Fruit fly (Drosophila melanogaster) whole organism, embryonic: ENCODE results near the gene HBS1.

Experiments
- Awh ChIP-seq: fragments of 200-800 bp; sonication (Bioruptor generic); IDR thresholded peaks from 2 replicates; pipeline ENCODE4, ENCODE4 v1.3.6; 2022; ENCODE audit warnings: missing biosample characterization, missing genetic modification characterization
- BEAF-32 ChIP-seq: fragments of 200-800 bp; sonication (Bioruptor generic); optimal IDR thresholded peaks from 3 replicates; lab custom pipeline; 2017; ENCODE audit warnings: missing biosample characterization, missing genetic modification characterization, mild to moderate bottlenecking, moderate library complexity, missing genetic modification reagents
- BtbVII ChIP-seq: fragments of 200-800 bp; sonication (Bioruptor generic); optimal IDR thresholded peaks from 3 replicates; lab custom pipeline; 2017; ENCODE audit warnings: missing biosample characterization, mild to moderate bottlenecking, missing genetic modification characterization
- CG10209 ChIP-seq: fragments of 200-800 bp; sonication (Bioruptor generic); optimal IDR thresholded peaks from 3 replicates; lab custom pipeline; 2017; ENCODE audit warnings: missing biosample characterization, mild to moderate bottlenecking, missing genetic modification characterization, missing genetic modification reagents
- CG10267 ChIP-seq: fragments of 200-800 bp; sonication (Bioruptor generic); optimal IDR thresholded peaks from 2 replicates; lab custom pipeline; 2018; ENCODE audit warnings: missing biosample characterization, mild to moderate bottlenecking, missing genetic modification characterization, moderate library complexity
- CG10565 ChIP-seq: fragments of 200-800 bp; sonication (Bioruptor generic); optimal IDR thresholded peaks from 3 replicates; lab custom pipeline; 2016; ENCODE audit warnings: missing biosample characterization, mild to moderate bottlenecking, missing genetic modification characterization
- CG13775 ChIP-seq: fragments of 200-800 bp; sonication (Bioruptor generic); optimal IDR thresholded peaks from 3 replicates; lab custom pipeline; 2017; ENCODE audit warnings: missing biosample characterization, mild to moderate bottlenecking, missing genetic modification characterization
- CG14667 ChIP-seq: fragments of 200-800 bp; sonication (Bioruptor generic); IDR thresholded peaks from 2 replicates; pipeline ENCODE4 v1.3.6; 2022; ENCODE audit warnings: missing biosample characterization, missing genetic modification characterization
- CG14860 ChIP-seq: fragments of 200-800 bp; sonication (Bioruptor generic); IDR thresholded peaks from 3 replicates; pipeline ENCODE4 v1.3.6; 2022; ENCODE audit warnings: missing biosample characterization, missing genetic modification characterization; ENCODE audit not compliant: partially characterized antibody
- CG1603 ChIP-seq: fragments of 200-800 bp; sonication (Bioruptor generic); optimal IDR thresholded peaks from 2 replicates; lab custom pipeline; 2019; ENCODE audit warnings: missing biosample characterization, mild to moderate bottlenecking, missing genetic modification characterization, moderate library complexity
- CG17359 ChIP-seq: fragments of 200-800 bp; sonication (Bioruptor generic); optimal IDR thresholded peaks from 3 replicates; lab custom pipeline; 2018; ENCODE audit warnings: missing biosample characterization, mild to moderate bottlenecking, missing genetic modification characterization, moderate library complexity
- CG18599 ChIP-seq: fragments of 200-800 bp; sonication (Bioruptor generic); optimal IDR thresholded peaks from 3 replicates; lab custom pipeline; 2017; ENCODE audit warnings: missing biosample characterization, missing genetic modification characterization, mild to moderate bottlenecking, moderate library complexity, missing genetic modification reagents
- CG2678 ChIP-seq: fragments of 200-800 bp; sonication (Bioruptor generic); optimal IDR thresholded peaks from 3 replicates; lab custom pipeline; 2019; ENCODE audit warnings: missing biosample characterization, mild to moderate bottlenecking, missing genetic modification characterization, moderate library complexity
- CG31224 ChIP-seq: fragments of 200-800 bp; sonication (Bioruptor generic); IDR thresholded peaks from 2 replicates; pipeline ENCODE4 v1.3.6; 2022; ENCODE audit warnings: missing biosample characterization, missing genetic modification characterization
- CG33213 ChIP-seq: fragments of 200-800 bp; sonication (Bioruptor generic); optimal IDR thresholded peaks from 3 replicates; lab custom pipeline; 2016; ENCODE audit warnings: missing biosample characterization, missing genetic modification characterization
- CG6254 ChIP-seq: fragments of 200-800 bp; sonication (Bioruptor generic); optimal IDR thresholded peaks from 3 replicates; lab custom pipeline; 2017; ENCODE audit warnings: mild to moderate bottlenecking, missing biosample characterization, missing genetic modification reagents, missing genetic modification characterization
- CG6854 ChIP-seq: fragments of 200-800 bp; sonication (Bioruptor generic); optimal IDR thresholded peaks from 3 replicates; lab custom pipeline; 2017; ENCODE audit warnings: missing biosample characterization, mild to moderate bottlenecking, missing genetic modification characterization
- CG7556 ChIP-seq: fragments of 200-800 bp; sonication (Bioruptor generic); optimal IDR thresholded peaks from 2 replicates; lab custom pipeline; 2017; ENCODE audit warnings: missing biosample characterization, mild to moderate bottlenecking, missing genetic modification characterization
- CG7745 ChIP-seq: fragments of 200-800 bp; sonication (Bioruptor generic); optimal IDR thresholded peaks from 2 replicates; lab custom pipeline; 2018; ENCODE audit warnings: missing biosample characterization, mild to moderate bottlenecking, missing genetic modification characterization, moderate library complexity
- CG7786 ChIP-seq: fragments of 200-800 bp; sonication (Bioruptor generic); optimal IDR thresholded peaks from 2 replicates; lab custom pipeline; 2016; ENCODE audit warnings: missing biosample characterization, missing genetic modification characterization
- CG8089 ChIP-seq: fragments of 200-800 bp; sonication (Bioruptor generic); optimal IDR thresholded peaks from 3 replicates; lab custom pipeline; 2016; ENCODE audit warnings: missing biosample characterization, missing genetic modification characterization
- CG8924 ChIP-seq: fragments of 200-800 bp; optimal IDR thresholded peaks from 3 replicates; lab custom pipeline; 2019; ENCODE audit warnings: missing biosample characterization, mild to moderate bottlenecking, missing genetic modification characterization, moderate library complexity
- Dad ChIP-seq: fragments of 200-800 bp; sonication (Bioruptor generic); optimal IDR thresholded peaks from 3 replicates; lab custom pipeline; 2016; ENCODE audit warnings: missing biosample characterization, missing genetic modification characterization
- Dll ChIP-seq: fragments of 200-800 bp; sonication (Bioruptor generic); IDR thresholded peaks from 4 replicates; pipeline ENCODE4 v1.3.6; 2022; ENCODE audit warnings: missing biosample characterization, missing genetic modification characterization; ENCODE audit not compliant: partially characterized antibody
- Fer3 ChIP-seq: fragments of 200-800 bp; sonication (Bioruptor generic); optimal IDR thresholded peaks from 2 replicates; lab custom pipeline; 2018; ENCODE audit warnings: missing biosample characterization, mild to moderate bottlenecking, missing genetic modification characterization, moderate library complexity
- HLH4C ChIP-seq: fragments of 200-800 bp; sonication (Bioruptor generic); IDR thresholded peaks from 3 replicates; pipeline ENCODE4 v1.3.6; 2022; ENCODE audit warnings: missing biosample characterization, missing genetic modification characterization; ENCODE audit not compliant: partially characterized antibody
- MBD-R2 ChIP-seq: fragments of 200-800 bp; sonication (Bioruptor generic); IDR thresholded peaks from 2 replicates; pipeline ENCODE4 v1.3.6; 2022; ENCODE audit warnings: missing biosample characterization, missing genetic modification characterization
- Meics ChIP-seq: fragments of 200-800 bp; sonication (Bioruptor generic); optimal IDR thresholded peaks from 2 replicates; lab custom pipeline; 2017; ENCODE audit warnings: missing biosample characterization, mild to moderate bottlenecking, missing genetic modification characterization
- Myb ChIP-seq: fragments of 200-800 bp; sonication (Bioruptor generic); optimal IDR thresholded peaks from 2 replicates; lab custom pipeline; 2016; ENCODE audit warnings: missing biosample characterization, missing genetic modification characterization
- Optix ChIP-seq: fragments of 200-800 bp; sonication (Bioruptor generic); IDR thresholded peaks from 3 replicates; pipeline ENCODE4 v1.3.6; 2022; ENCODE audit warnings: missing biosample characterization, missing genetic modification characterization
- Rfx ChIP-seq: fragments of 200-800 bp; sonication (Bioruptor generic); IDR thresholded peaks from 2 replicates; pipeline ENCODE4 v1.3.6; 2022; ENCODE audit warnings: missing biosample characterization, missing genetic modification characterization
- btn ChIP-seq: fragments of 200-800 bp; sonication (Bioruptor generic); optimal IDR thresholded peaks from 2 replicates; lab custom pipeline; 2016; ENCODE audit warnings: missing biosample characterization, missing genetic modification characterization
- chinmo ChIP-seq: fragments of 200-800 bp; sonication (Bioruptor generic); IDR thresholded peaks from 4 replicates; pipeline ENCODE4 v1.3.6; 2022; ENCODE audit warnings: missing biosample characterization, missing genetic modification characterization; ENCODE audit not compliant: partially characterized antibody
- dpn ChIP-seq, 2 experiments: fragments of 200-800 bp; sonication (Bioruptor generic); optimal IDR thresholded peaks; 3 replicates each; lab custom pipeline; 2016; ENCODE audit warnings: missing biosample characterization in 2 of 2, missing genetic modification characterization in 2 of 2
- esg ChIP-seq: fragments of 200-800 bp; sonication (Bioruptor generic); conservative IDR thresholded peaks from 2 replicates; pipeline ENCODE4 v1.3.6; 2022; ENCODE audit warnings: missing biosample characterization, missing genetic modification characterization
- ewg ChIP-seq: fragments of 200-800 bp; sonication (Bioruptor generic); optimal IDR thresholded peaks from 3 replicates; lab custom pipeline; 2017; ENCODE audit warnings: mild to moderate bottlenecking, missing biosample characterization, missing genetic modification reagents, missing genetic modification characterization
- fd102C ChIP-seq: fragments of 200-800 bp; sonication (Bioruptor generic); optimal IDR thresholded peaks from 2 replicates; lab custom pipeline; 2018; ENCODE audit warnings: missing biosample characterization, mild to moderate bottlenecking, missing genetic modification characterization, moderate library complexity
- fd3F ChIP-seq: fragments of 200-800 bp; sonication (Bioruptor generic); optimal IDR thresholded peaks from 2 replicates; lab custom pipeline; 2018; ENCODE audit warnings: missing biosample characterization, mild to moderate bottlenecking, missing genetic modification characterization, moderate library complexity
- insv ChIP-seq, 2 experiments: fragments of 200-800 bp; sonication (Bioruptor generic); optimal IDR thresholded peaks; 3 replicates each; lab custom pipeline; 2016 to 2018; ENCODE audit warnings: missing biosample characterization in 2 of 2, missing genetic modification characterization in 2 of 2
- klu ChIP-seq: fragments of 200-800 bp; sonication (Bioruptor generic); IDR thresholded peaks from 2 replicates; pipeline ENCODE4 v1.3.6; 2022; ENCODE audit warnings: missing biosample characterization, missing genetic modification characterization
- lab ChIP-seq: fragments of 200-800 bp; sonication (Bioruptor generic); optimal IDR thresholded peaks from 3 replicates; lab custom pipeline; 2017; ENCODE audit warnings: missing biosample characterization, missing genetic modification characterization, mild to moderate bottlenecking, moderate library complexity, missing genetic modification reagents
- lmd ChIP-seq: fragments of 200-800 bp; sonication (Bioruptor generic); IDR thresholded peaks from 2 replicates; pipeline ENCODE4 v1.3.6; 2022; ENCODE audit warnings: missing biosample characterization, missing genetic modification characterization
- lola ChIP-seq, 3 experiments: fragments of >200 bp in 2 of 3; fragments of 200-800 bp in 1 of 3; sonication (Bioruptor generic) in 1 of 3; optimal IDR thresholded peaks; 2 replicates each; lab custom pipeline; 2017 to 2019; ENCODE audit warnings: missing biosample characterization in 3 of 3, missing genetic modification characterization in 3 of 3, mild to moderate bottlenecking in 1 of 3, moderate library complexity in 1 of 3
- sisA ChIP-seq: fragments of 200-800 bp; sonication (Bioruptor generic); IDR thresholded peaks from 2 replicates; pipeline ENCODE4 v1.3.6; 2022; ENCODE audit warnings: missing biosample characterization, missing genetic modification characterization
- slou ChIP-seq: fragments of 200-800 bp; sonication (Bioruptor generic); optimal IDR thresholded peaks from 3 replicates; lab custom pipeline; 2016; ENCODE audit warnings: missing biosample characterization, missing genetic modification characterization
- sob ChIP-seq: fragments of 200-800 bp; sonication (Bioruptor generic); IDR thresholded peaks from 2 replicates; pipeline ENCODE4 v1.3.6; 2022; ENCODE audit warnings: missing biosample characterization, missing genetic modification characterization
- stc ChIP-seq: fragments of 200-800 bp; sonication (Bioruptor generic); IDR thresholded peaks from 2 replicates; pipeline ENCODE4 v1.3.6; 2022; ENCODE audit warnings: missing biosample characterization, missing genetic modification characterization
- tio ChIP-seq: fragments of 200-800 bp; sonication (Bioruptor generic); optimal IDR thresholded peaks from 2 replicates; lab custom pipeline; 2017; ENCODE audit warnings: missing biosample characterization, missing genetic modification characterization, inconsistent platforms

Gene HBS1

dm6 chr3L:1865121-1865727 lies at the start of gene HBS1, which contains the start of gene CG12025 (continued):
- peak; percentile 82 for TF ChIP-seq CG1603 (tag; lab: Kevin White, UChicago)
- TF ChIP-seq tio: no peak
- TF ChIP-seq CG17359 (tag; lab: Kevin White, UChicago): peak; percentile 45
- peak; percentile 81 for TF ChIP-seq klu (GFP tag; lab: Robert Waterston, UW)
- no peak for TF ChIP-seq CG6254 (GFP tag; lab: Kevin White, UChicago)
- TF ChIP-seq insv (GFP tag; optimal IDR thresholded peaks at IDR 0.05; lab: Kevin White, UChicago): no peak
- peak; percentile 69 for TF ChIP-seq lmd (GFP tag; lab: Robert Waterston, UW)
- TF ChIP-seq CG8089 (GFP tag; lab: Kevin White, UChicago): peak; percentile 55
- no peak for TF ChIP-seq CG6854 (GFP tag; lab: Kevin White, UChicago)
- peak; percentile 60 for TF ChIP-seq BEAF-32 (GFP tag; lab: Kevin White, UChicago)
- no peak for TF ChIP-seq CG10565
- peak; percentile 56 for TF ChIP-seq CG8924 (tag; lab: Kevin White, UChicago)
- TF ChIP-seq fd102C (GFP tag; lab: Kevin White, UChicago): no peak
- TF ChIP-seq slou: no peak
- TF ChIP-seq CG31224 (GFP tag; lab: Robert Waterston, UW): no peak
- TF ChIP-seq MBD-R2 (GFP tag; lab: Robert Waterston, UW): peak; percentile 72
- TF ChIP-seq Rfx (GFP tag; lab: Robert Waterston, UW): peak; percentile 71
- TF ChIP-seq Meics (GFP tag; lab: Kevin White, UChicago): peak; percentile 49
- TF ChIP-seq fd3F: peak; percentile 0
- TF ChIP-seq sob: peak; percentile 36; the same call in 1 of the 2 replicates
- peak; percentile 58 for TF ChIP-seq CG33213 (GFP tag; lab: Kevin White, UChicago)
- TF ChIP-seq BtbVII (GFP tag; lab: Kevin White, UChicago): no peak
- TF ChIP-seq CG18599 (GFP tag; lab: Kevin White, UChicago): peak; percentile 44
- TF ChIP-seq CG14667 (GFP tag; lab: Robert Waterston, UW): peak; percentile 41; the same call in 1 of the 2 replicates
- TF ChIP-seq lola (GFP tag; optimal IDR thresholded peaks at IDR 0.05; lab: Kevin White, UChicago): peak in 1 of 3 experiments; percentile 58
- peak; percentile 62 for TF ChIP-seq sisA (GFP tag; lab: Robert Waterston, UW)
- no peak for TF ChIP-seq CG10209 (GFP tag; lab: Kevin White, UChicago)
- peak; percentile 51 to 64 for TF ChIP-seq dpn (GFP tag; optimal IDR thresholded peaks at IDR 0.05; lab: Kevin White, UChicago)
- no peak for TF ChIP-seq Dll (GFP tag; lab: Robert Waterston, UW)
- no peak for TF ChIP-seq btn
- TF ChIP-seq CG7745 (tag; lab: Kevin White, UChicago): no peak
- TF ChIP-seq CG7556 (GFP tag; lab: Kevin White, UChicago): no peak
- peak; percentile 65 for TF ChIP-seq Fer3 (tag; lab: Kevin White, UChicago)
- TF ChIP-seq Optix: peak; percentile 37; the same call in 2 of the 3 replicates
- peak; percentile 57 for TF ChIP-seq CG13775 (GFP tag; lab: Kevin White, UChicago)
- TF ChIP-seq CG7786 (GFP tag; lab: Kevin White, UChicago): peak; percentile 48
- TF ChIP-seq CG2678 (tag; lab: Kevin White, UChicago): peak; percentile 65
- TF ChIP-seq esg: peak; percentile 43; the same call in 1 of the 2 replicates
- no peak for TF ChIP-seq chinmo (GFP tag; lab: Robert Waterston, UW)
- no peak for TF ChIP-seq Awh (GFP tag; lab: Robert Waterston, UW)
- peak; percentile 66 for TF ChIP-seq ewg (GFP tag; lab: Kevin White, UChicago)
- TF ChIP-seq CG10267 (tag; lab: Kevin White, UChicago): peak; percentile 71
- no peak for TF ChIP-seq Dad
- peak; percentile 46 for TF ChIP-seq Myb (GFP tag; lab: Kevin White, UChicago)
- no peak for TF ChIP-seq HLH4C
- TF ChIP-seq CG14860 (GFP tag; lab: Robert Waterston, UW): no peak
- 0 out of 2 replicates have a peak, but pooled peaks have one; percentile 14 for TF ChIP-seq stc (GFP tag; lab: Robert Waterston, UW)
- TF ChIP-seq lab (GFP tag; lab: Kevin White, UChicago): peak; percentile 51
